Worm (Caenorhabditis elegans) whole organism, L3 larva: ENCODE results near the gene pfut-1.

Experiments
- nhr-237 ChIP-seq: fragments of 150-350 bp; optimal IDR thresholded peaks from 2 replicates; lab custom pipeline; 2014; ENCODE audit warnings: missing biosample characterization, missing genetic modification characterization
- unc-62 ChIP-seq: fragments of 150-350 bp; sonication (generic microtip); optimal IDR thresholded peaks from 4 replicates; lab custom pipeline; 2014; ENCODE audit warnings: missing biosample characterization, missing genetic modification reagents, missing genetic modification characterization

- no peak for TF ChIP-seq unc-62
- no peak for TF ChIP-seq nhr-237 (tag; lab: Kevin White, UChicago)
Observed at ce11 chrX:3197319-3197718, 31.7 kb downstream of the pfut-1 start.
